Fruit fly (Drosophila melanogaster): Measurements from ENCODE around the gene His4r.

The His4r gene

dm6 chr3R:14654231-14654975 is 28.8 kb downstream of the His4r start (continued):
- TF ChIP-seq her (GFP tag; optimal IDR thresholded peaks at IDR 0.05) (no peak), CG9215 (GFP tag; IDR thresholded peaks at IDR 0.05) (no peak), slou (GFP tag; optimal IDR thresholded peaks at IDR 0.05) (no peak), CG7786 (GFP tag; optimal IDR thresholded peaks at IDR 0.05) (peak; percentile 26), Dbx (GFP tag; IDR thresholded peaks at IDR 0.05) (peak; percentile 57; the same call in 2 of the 3 replicates), ci (GFP tag; IDR thresholded peaks at IDR 0.05) (peak; percentile 46; the same call in 1 of the 3 replicates), CG34422 (GFP tag; IDR thresholded peaks at IDR 0.05) (peak; percentile 71), BEAF-32 (GFP tag; optimal IDR thresholded peaks at IDR 0.05) (no peak), Max (GFP tag; optimal IDR thresholded peaks at IDR 0.05) (no peak), CG18476 (GFP tag; optimal IDR thresholded peaks at IDR 0.05) (no peak), CG8290 (GFP tag; optimal IDR thresholded peaks at IDR 0.05) (no peak), CG8290 (tag; optimal IDR thresholded peaks at IDR 0.05) (peak in 1 of 2 experiments; percentile 12), CG12299 (tag; optimal IDR thresholded peaks at IDR 0.05) (no peak), CG12769 (tag; optimal IDR thresholded peaks at IDR 0.05) (peak; percentile 42), CG34224 (GFP tag; IDR thresholded peaks at IDR 0.05; ENCODE audit: partially characterized antibody) (peak; percentile 15; the same call in 1 of the 3 replicates), hbn (GFP tag; IDR thresholded peaks at IDR 0.05; ENCODE audit: partially characterized antibody) (no peak), CG9609 (GFP tag; optimal IDR thresholded peaks at IDR 0.05) (no peak), sob (GFP tag; IDR thresholded peaks at IDR 0.05) (peak; percentile 14; the same call in 1 of the 2 replicates), sd (tag; optimal IDR thresholded peaks at IDR 0.05) (peak; percentile 7), ranshi (GFP tag; IDR thresholded peaks at IDR 0.05) (0 out of 2 replicates have a peak, but pooled peaks have one; percentile 4), eyg (GFP tag; optimal IDR thresholded peaks at IDR 0.05) (peak; percentile 11), CG4360 (GFP tag; IDR thresholded peaks at IDR 0.05) (peak; percentile 63), lov (optimal IDR thresholded peaks at IDR 0.05) (no peak), lov (GFP tag; IDR thresholded peaks at IDR 0.05) (no peak), Asciz (GFP tag; optimal IDR thresholded peaks at IDR 0.05) (no peak), CG3163 (GFP tag; optimal IDR thresholded peaks at IDR 0.05) (peak; percentile 70), crol (GFP tag; IDR thresholded peaks at IDR 0.05) (peak; percentile 96)

- TF ChIP-seq CG10979 (tag; optimal IDR thresholded peaks at IDR 0.05) (peak; percentile 93), Lhr (GFP tag; optimal IDR thresholded peaks at IDR 0.05) (peak; percentile 64), vnd (GFP tag; IDR thresholded peaks at IDR 0.05; ENCODE audit: partially characterized antibody) (no peak; the same call in 2 of the 3 replicates), CG15269 (tag; optimal IDR thresholded peaks at IDR 0.05) (peak; percentile 95), CG18476 (GFP tag; optimal IDR thresholded peaks at IDR 0.05) (peak; percentile 91), ems (GFP tag; optimal IDR thresholded peaks at IDR 0.05) (peak; percentile 91), ftz-f1 (GFP tag; optimal IDR thresholded peaks at IDR 0.05) (peak; percentile 51), ttk (GFP tag; IDR thresholded peaks at IDR 0.05) (peak; percentile 88), insv (GFP tag; optimal IDR thresholded peaks at IDR 0.05) (no peak), odd (GFP tag; optimal IDR thresholded peaks at IDR 0.05) (peak; percentile 91), Dip3 (GFP tag; optimal IDR thresholded peaks at IDR 0.05) (peak; percentile 91), so (GFP tag; IDR thresholded peaks at IDR 0.05) (peak; percentile 94), trh (GFP tag; optimal IDR thresholded peaks at IDR 0.05) (peak; percentile 76), Mrtf (GFP tag; IDR thresholded peaks at IDR 0.05) (peak; percentile 91), H2.0 (GFP tag; IDR thresholded peaks at IDR 0.05) (peak; percentile 91), E2f2 (GFP tag; IDR thresholded peaks at IDR 0.05) (peak; percentile 75), lmd (GFP tag; IDR thresholded peaks at IDR 0.05) (peak; percentile 91), oc (tag; optimal IDR thresholded peaks at IDR 0.05) (peak; percentile 93), az2 (GFP tag; optimal IDR thresholded peaks at IDR 0.05) (peak; percentile 92), CG30020 (tag; optimal IDR thresholded peaks at IDR 0.05) (peak; percentile 69), ara (GFP tag; IDR thresholded peaks at IDR 0.05) (peak; percentile 92), Scr (GFP tag; IDR thresholded peaks at IDR 0.05; ENCODE audit: partially characterized antibody) (peak; percentile 76)
These were observed 29.7 kb downstream of the His4r start for dm6 chr3R:14654976-14655896.
